Comparison of ENCODE assay signal across 1 fruit fly cellular context in genomic region chrX:10857376-10857775, dm6.
TF ChIP-seq lines count a peak whose summit lies in the region.

Gene sofe, minus strand, starts transcription at chrX:10857413.
Gene CG2186, plus strand, starts transcription at chrX:10857655.

TF ChIP-seq in whole organism, embryonic, 481 proteins besides CTCF, POLR2A, EP300 and RAD21 (continued from another document and continues in another):
- TF ChIP-seq Abd-B (GFP tag; optimal IDR thresholded peaks at IDR 0.05; lab: Kevin White, UChicago) (peak; percentile 35), CG18476 (GFP tag; optimal IDR thresholded peaks at IDR 0.05; lab: Kevin White, UChicago) (peak; percentile 30), p53 (GFP tag; optimal IDR thresholded peaks at IDR 0.05; lab: Kevin White, UChicago) (no peak), tap (tag; optimal IDR thresholded peaks at IDR 0.05; lab: Kevin White, UChicago) (no peak), CG8388 (GFP tag; optimal IDR thresholded peaks at IDR 0.05; lab: Kevin White, UChicago) (peak; percentile 29), CG2889 (GFP tag; IDR thresholded peaks at IDR 0.05; lab: Robert Waterston, UW) (no peak), jigr1 (GFP tag; IDR thresholded peaks at IDR 0.05; lab: Robert Waterston, UW) (no peak), CG7928 (GFP tag; optimal IDR thresholded peaks at IDR 0.05; lab: Kevin White, UChicago) (peak; percentile 73), dm (GFP tag; optimal IDR thresholded peaks at IDR 0.05; lab: Kevin White, UChicago) (peak; percentile 34), Poxn (GFP tag; IDR thresholded peaks at IDR 0.05; lab: Robert Waterston, UW) (no peak), Vsx1 (GFP tag; optimal IDR thresholded peaks at IDR 0.05; lab: Kevin White, UChicago) (no peak), gt (GFP tag; IDR thresholded peaks at IDR 0.05; lab: Robert Waterston, UW) (no peak), Doc3 (GFP tag; IDR thresholded peaks at IDR 0.05; lab: Robert Waterston, UW; ENCODE audit: partially characterized antibody) (peak; percentile 87), CG12391 (tag; optimal IDR thresholded peaks at IDR 0.05; lab: Kevin White, UChicago) (peak; percentile 70), MBD-R2 (GFP tag; IDR thresholded peaks at IDR 0.05; lab: Robert Waterston, UW) (peak; percentile 57), dpn (GFP tag; optimal IDR thresholded peaks at IDR 0.05; lab: Kevin White, UChicago) (peak; percentile 42 to 70), CG10431 (GFP tag; optimal IDR thresholded peaks at IDR 0.05; lab: Kevin White, UChicago) (no peak), CG4424 (GFP tag; optimal IDR thresholded peaks at IDR 0.05; lab: Kevin White, UChicago) (peak; percentile 47), lola (GFP tag; optimal IDR thresholded peaks at IDR 0.05; lab: Kevin White, UChicago) (peak in 1 of 3 experiments; percentile 24), dmrt99B (tag; optimal IDR thresholded peaks at IDR 0.05; lab: Kevin White, UChicago) (no peak), cwo (GFP tag; optimal IDR thresholded peaks at IDR 0.05; lab: Kevin White, UChicago) (no peak), CG10321 (GFP tag; IDR thresholded peaks at IDR 0.05; lab: Robert Waterston, UW) (no peak), grn (GFP tag; optimal IDR thresholded peaks at IDR 0.05; lab: Kevin White, UChicago) (no peak), Nf-YA (GFP tag; IDR thresholded peaks at IDR 0.05; lab: Robert Waterston, UW) (no peak), eve (GFP tag; optimal IDR thresholded peaks at IDR 0.05; lab: Kevin White, UChicago) (no peak), Oli (tag; optimal IDR thresholded peaks at IDR 0.05; lab: Kevin White, UChicago) (peak; percentile 13), ara (GFP tag; IDR thresholded peaks at IDR 0.05; lab: Robert Waterston, UW) (no peak), MESR4 (GFP tag; optimal IDR thresholded peaks at IDR 0.05; lab: Kevin White, UChicago) (no peak), Meics (GFP tag; optimal IDR thresholded peaks at IDR 0.05; lab: Kevin White, UChicago) (no peak), Stat92E (GFP tag; optimal IDR thresholded peaks at IDR 0.05; lab: Kevin White, UChicago) (peak in 1 of 3 experiments; percentile 25), CG31224 (GFP tag; IDR thresholded peaks at IDR 0.05; lab: Robert Waterston, UW) (no peak; the same call in 1 of the 2 replicates), sens-2 (GFP tag; IDR thresholded peaks at IDR 0.05; lab: Robert Waterston, UW) (no peak), HHEX (GFP tag; optimal IDR thresholded peaks at IDR 0.05; lab: Kevin White, UChicago) (no peak), CG15479 (GFP tag; optimal IDR thresholded peaks at IDR 0.05; lab: Kevin White, UChicago) (peak; percentile 6), crol (GFP tag; IDR thresholded peaks at IDR 0.05; lab: Robert Waterston, UW) (no peak), CG12104 (GFP tag; optimal IDR thresholded peaks at IDR 0.05; lab: Kevin White, UChicago) (no peak), stwl (tag; optimal IDR thresholded peaks at IDR 0.05; lab: Kevin White, UChicago) (peak; percentile 77), bbx (GFP tag; IDR thresholded peaks at IDR 0.05; lab: Robert Waterston, UW; ENCODE audit: partially characterized antibody) (peak; percentile 82), Mrtf (GFP tag; IDR thresholded peaks at IDR 0.05; lab: Robert Waterston, UW) (no peak), ATbp (GFP tag; optimal IDR thresholded peaks at IDR 0.05; lab: Kevin White, UChicago) (no peak), da (GFP tag; optimal IDR thresholded peaks at IDR 0.05; lab: Kevin White, UChicago) (no peak), dati (GFP tag; IDR thresholded peaks at IDR 0.05; lab: Robert Waterston, UW) (no peak), CG11093 (GFP tag; IDR thresholded peaks at IDR 0.05; lab: Robert Waterston, UW) (no peak), CG14014 (GFP tag; IDR thresholded peaks at IDR 0.05; lab: Robert Waterston, UW) (peak; percentile 20; the same call in 1 of the 2 replicates), Lpt (GFP tag; optimal IDR thresholded peaks at IDR 0.05; lab: Kevin White, UChicago) (no peak), CG6175 (GFP tag; IDR thresholded peaks at IDR 0.05; lab: Robert Waterston, UW) (no peak), chn (GFP tag; optimal IDR thresholded peaks at IDR 0.05; lab: Kevin White, UChicago) (peak; percentile 52), CG5180 (GFP tag; optimal IDR thresholded peaks at IDR 0.05; lab: Kevin White, UChicago) (no peak), CG3163 (GFP tag; optimal IDR thresholded peaks at IDR 0.05; lab: Kevin White, UChicago) (no peak), oc (tag; optimal IDR thresholded peaks at IDR 0.05; lab: Kevin White, UChicago) (no peak), danr (GFP tag; IDR thresholded peaks at IDR 0.05; lab: Robert Waterston, UW) (no peak), CG4360 (GFP tag; IDR thresholded peaks at IDR 0.05; lab: Robert Waterston, UW) (no peak), klu (GFP tag; IDR thresholded peaks at IDR 0.05; lab: Robert Waterston, UW) (no peak), CG12299 (tag; optimal IDR thresholded peaks at IDR 0.05; lab: Kevin White, UChicago) (peak; percentile 61), Jarid2 (GFP tag; optimal IDR thresholded peaks at IDR 0.05; lab: Kevin White, UChicago) (no peak), vvl (GFP tag; IDR thresholded peaks at IDR 0.05; lab: Robert Waterston, UW) (peak; percentile 64; the same call in 1 of the 2 replicates), CG7987 (GFP tag; optimal IDR thresholded peaks at IDR 0.05; lab: Kevin White, UChicago) (no peak), esg (GFP tag; conservative IDR thresholded peaks at IDR 0.05; lab: Robert Waterston, UW) (no peak; the same call in 1 of the 2 replicates), CG4404 (GFP tag; IDR thresholded peaks at IDR 0.05; lab: Robert Waterston, UW) (peak; percentile 45), otp (GFP tag; IDR thresholded peaks at IDR 0.05; lab: Robert Waterston, UW) (no peak), CG8359 (GFP tag; optimal IDR thresholded peaks at IDR 0.05; lab: Kevin White, UChicago; ENCODE audit: borderline replicate concordance) (no peak), sug (tag; optimal IDR thresholded peaks at IDR 0.05; lab: Kevin White, UChicago) (no peak), Fer1 (GFP tag; optimal IDR thresholded peaks at IDR 0.05; lab: Kevin White, UChicago) (peak; percentile 10), Doc2 (GFP tag; IDR thresholded peaks at IDR 0.05; lab: Robert Waterston, UW) (no peak), CG7271 (tag; optimal IDR thresholded peaks at IDR 0.05; lab: Kevin White, UChicago) (peak; percentile 50), sna (GFP tag; IDR thresholded peaks at IDR 0.05; lab: Robert Waterston, UW; ENCODE audit: partially characterized antibody) (peak; percentile 77), CG32767 (GFP tag; IDR thresholded peaks at IDR 0.05; lab: Robert Waterston, UW) (0 out of 2 replicates have a peak, but pooled peaks have one; percentile 15), CG16815 (GFP tag; optimal IDR thresholded peaks at IDR 0.05; lab: Kevin White, UChicago) (peak; percentile 30), chm (GFP tag; IDR thresholded peaks at IDR 0.05; lab: Robert Waterston, UW) (no peak), CG4730 (GFP tag; IDR thresholded peaks at IDR 0.05; lab: Robert Waterston, UW) (no peak), hkb (optimal IDR thresholded peaks at IDR 0.05; lab: Kevin White, UChicago) (no peak), hkb (GFP tag; IDR thresholded peaks at IDR 0.05; lab: Robert Waterston, UW) (0 out of 2 replicates have a peak, but pooled peaks have one; percentile 39), cg (GFP tag; optimal IDR thresholded peaks at IDR 0.05; lab: Kevin White, UChicago) (no peak), CG18764 (GFP tag; optimal IDR thresholded peaks at IDR 0.05; lab: Kevin White, UChicago) (peak; percentile 33), seq (GFP tag; IDR thresholded peaks at IDR 0.05; lab: Robert Waterston, UW) (no peak), Hmr (GFP tag; optimal IDR thresholded peaks at IDR 0.05; lab: Kevin White, UChicago) (no peak), CG9215 (GFP tag; IDR thresholded peaks at IDR 0.05; lab: Robert Waterston, UW) (peak; percentile 38; the same call in 1 of the 2 replicates), CG1792 (GFP tag; optimal IDR thresholded peaks at IDR 0.05; lab: Kevin White, UChicago) (no peak), CG11723 (GFP tag; optimal IDR thresholded peaks at IDR 0.05; lab: Kevin White, UChicago) (no peak), lbe (GFP tag; optimal IDR thresholded peaks at IDR 0.05; lab: Kevin White, UChicago) (no peak), CG5245 (GFP tag; optimal IDR thresholded peaks at IDR 0.05; lab: Kevin White, UChicago) (no peak), CHES-1-like (GFP tag; optimal IDR thresholded peaks at IDR 0.05; lab: Kevin White, UChicago) (peak; percentile 28), CG30431 (GFP tag; optimal IDR thresholded peaks at IDR 0.05; lab: Kevin White, UChicago) (no peak), lmd (GFP tag; IDR thresholded peaks at IDR 0.05; lab: Robert Waterston, UW) (peak; percentile 39; the same call in 1 of the 2 replicates), NfI (GFP tag; optimal IDR thresholded peaks at IDR 0.05; lab: Kevin White, UChicago) (peak; percentile 42), unc-4 (GFP tag; IDR thresholded peaks at IDR 0.05; lab: Robert Waterston, UW; ENCODE audit: partially characterized antibody) (peak; percentile 89), CG2202 (tag; optimal IDR thresholded peaks at IDR 0.05; lab: Kevin White, UChicago) (peak; percentile 34), gcm2 (GFP tag; optimal IDR thresholded peaks at IDR 0.05; lab: Kevin White, UChicago) (no peak), CG3281 (GFP tag; optimal IDR thresholded peaks at IDR 0.05; lab: Kevin White, UChicago) (peak; percentile 16), hbn (GFP tag; IDR thresholded peaks at IDR 0.05; lab: Robert Waterston, UW; ENCODE audit: partially characterized antibody) (peak; percentile 80), CG8281 (tag; optimal IDR thresholded peaks at IDR 0.05; lab: Kevin White, UChicago) (no peak), ro (GFP tag; IDR thresholded peaks at IDR 0.05; lab: Robert Waterston, UW) (no peak), kay (GFP tag; optimal IDR thresholded peaks at IDR 0.05; lab: Kevin White, UChicago) (no peak), MTF-1 (GFP tag; optimal IDR thresholded peaks at IDR 0.05; lab: Kevin White, UChicago; ENCODE audit: borderline replicate concordance) (no peak), Ada2b (GFP tag; IDR thresholded peaks at IDR 0.05; lab: Robert Waterston, UW) (no peak), CG33213 (GFP tag; optimal IDR thresholded peaks at IDR 0.05; lab: Kevin White, UChicago) (peak; percentile 16), stc (GFP tag; IDR thresholded peaks at IDR 0.05; lab: Robert Waterston, UW) (no peak), B-H1 (GFP tag; IDR thresholded peaks at IDR 0.05; lab: Robert Waterston, UW) (no peak), ind (GFP tag; optimal IDR thresholded peaks at IDR 0.05; lab: Kevin White, UChicago) (peak; percentile 67), HmgZ (tag; optimal IDR thresholded peaks at IDR 0.05; lab: Kevin White, UChicago) (peak; percentile 61), pfk (GFP tag; optimal IDR thresholded peaks at IDR 0.05; lab: Kevin White, UChicago) (no peak), peb (GFP tag; IDR thresholded peaks at IDR 0.05; lab: Robert Waterston, UW) (no peak), D (optimal IDR thresholded peaks at IDR 0.05; lab: Kevin White, UChicago) (no peak), D (GFP tag; optimal IDR thresholded peaks at IDR 0.05; lab: Kevin White, UChicago) (no peak), C15 (GFP tag; IDR thresholded peaks at IDR 0.05; lab: Robert Waterston, UW) (no peak), Opbp (GFP tag; IDR thresholded peaks at IDR 0.05; lab: Robert Waterston, UW; ENCODE audit: partially characterized antibody) (peak; percentile 75), Dref (GFP tag; IDR thresholded peaks at IDR 0.05; lab: Robert Waterston, UW) (peak; percentile 69), Med (GFP tag; lab: Kevin White, UChicago) (peak; percentile 93), CG1832 (GFP tag; optimal IDR thresholded peaks at IDR 0.05; lab: Kevin White, UChicago) (no peak), CG6813 (GFP tag; optimal IDR thresholded peaks at IDR 0.05; lab: Kevin White, UChicago) (no peak), CG6854 (GFP tag; optimal IDR thresholded peaks at IDR 0.05; lab: Kevin White, UChicago) (no peak), dimm (GFP tag; IDR thresholded peaks at IDR 0.05; lab: Robert Waterston, UW) (no peak), fru (optimal IDR thresholded peaks at IDR 0.05; lab: Kevin White, UChicago) (no peak), Rx (GFP tag; IDR thresholded peaks at IDR 0.05; lab: Robert Waterston, UW) (no peak), CG17361 (GFP tag; IDR thresholded peaks at IDR 0.05; lab: Robert Waterston, UW) (peak; percentile 55), Mad (GFP tag; optimal IDR thresholded peaks at IDR 0.05; lab: Kevin White, UChicago) (peak; percentile 10), Spps (tag; optimal IDR thresholded peaks at IDR 0.05; lab: Kevin White, UChicago) (no peak), mirr (GFP tag; optimal IDR thresholded peaks at IDR 0.05; lab: Kevin White, UChicago) (no peak), CG18262 (tag; optimal IDR thresholded peaks at IDR 0.05; lab: Kevin White, UChicago) (peak; percentile 29), CG11247 (GFP tag; IDR thresholded peaks at IDR 0.05; lab: Robert Waterston, UW) (no peak), CG10654 (GFP tag; optimal IDR thresholded peaks at IDR 0.05; lab: Kevin White, UChicago) (peak; percentile 46), corto (GFP tag; optimal IDR thresholded peaks at IDR 0.05; lab: Kevin White, UChicago) (no peak), Gug (GFP tag; IDR thresholded peaks at IDR 0.05; lab: Robert Waterston, UW) (peak; percentile 18; the same call in 1 of the 4 replicates), nom (GFP tag; optimal IDR thresholded peaks at IDR 0.05; lab: Kevin White, UChicago) (no peak), gce (GFP tag; IDR thresholded peaks at IDR 0.05; lab: Robert Waterston, UW) (no peak), CG32772 (GFP tag; IDR thresholded peaks at IDR 0.05; lab: Robert Waterston, UW) (no peak), CG2199 (GFP tag; IDR thresholded peaks at IDR 0.05; lab: Robert Waterston, UW) (no peak), HLHmδ (GFP tag; optimal IDR thresholded peaks at IDR 0.05; lab: Kevin White, UChicago) (no peak), CG12744 (GFP tag; optimal IDR thresholded peaks at IDR 0.05; lab: Kevin White, UChicago) (peak; percentile 22), chinmo (GFP tag; IDR thresholded peaks at IDR 0.05; lab: Robert Waterston, UW; ENCODE audit: partially characterized antibody) (0 out of 4 replicates have a peak, but pooled peaks have one; percentile 50), Nf-YC (tag; optimal IDR thresholded peaks at IDR 0.05; lab: Kevin White, UChicago) (peak; percentile 21), z (GFP tag; IDR thresholded peaks at IDR 0.05; lab: Robert Waterston, UW) (no peak), CG11085 (GFP tag; IDR thresholded peaks at IDR 0.05; lab: Robert Waterston, UW) (no peak), Chrac-16 (GFP tag; optimal IDR thresholded peaks at IDR 0.05; lab: Kevin White, UChicago) (peak; percentile 58), odd (GFP tag; optimal IDR thresholded peaks at IDR 0.05; lab: Kevin White, UChicago) (no peak), h (optimal IDR thresholded peaks at IDR 0.05; lab: Kevin White, UChicago) (no peak)
